Fruit fly (Drosophila melanogaster) S2 (cell line): ENCODE results near the gene CG32022.

Experiments used
- CG8478 ChIP-seq: fragments of >200 bp; optimal IDR thresholded peaks from 2 replicates; lab custom pipeline; 2018
- CTCF ChIP-seq, 2 experiments: fragments of >200 bp; optimal IDR thresholded peaks; 2 replicates each; lab custom pipeline; 2018

dm6 chr3L:8696487-8696954 lies 24.6 kb downstream of the CG32022 start:
- no peak for TF ChIP-seq CTCF (optimal IDR thresholded peaks at IDR 0.05; lab: Kevin White, UChicago)
- TF ChIP-seq CG8478 = no peak
